Fruit fly (Drosophila melanogaster): ENCODE data around the gene wor.

The wor gene

dm6 chr2L:15410250-15410649, 15.1 kb downstream of the wor start:
- peak; percentile 71 for TF ChIP-seq Eip78C (GFP tag)
- TF ChIP-seq CG4318 (GFP tag; optimal IDR thresholded peaks at IDR 0.05), result no peak
- TF ChIP-seq svp (GFP tag), result peak; percentile 63
- TF ChIP-seq dsx (GFP tag; optimal IDR thresholded peaks at IDR 0.05; ENCODE audit: poor library complexity, severe bottlenecking), result no peak
- TF ChIP-seq CG1621 (tag; optimal IDR thresholded peaks at IDR 0.05), result no peak
- no peak for TF ChIP-seq Smox (GFP tag; optimal IDR thresholded peaks at IDR 0.05)
- TF ChIP-seq fd59A (GFP tag; optimal IDR thresholded peaks at IDR 0.05), result no peak
- TF ChIP-seq Ets21C (GFP tag; optimal IDR thresholded peaks at IDR 0.05), result no peak
- TF ChIP-seq CG8632 (GFP tag; optimal IDR thresholded peaks at IDR 0.05), result no peak
- TF ChIP-seq CG3919 (GFP tag; optimal IDR thresholded peaks at IDR 0.05), result no peak
- TF ChIP-seq CG6808 (GFP tag; optimal IDR thresholded peaks at IDR 0.05), result no peak
- no peak for TF ChIP-seq CG15336 (GFP tag; IDR thresholded peaks at IDR 0.05)
- TF ChIP-seq Sox14 (GFP tag; optimal IDR thresholded peaks at IDR 0.05), result no peak
- TF ChIP-seq CG11294 (GFP tag; IDR thresholded peaks at IDR 0.05), result no peak
- TF ChIP-seq topi (GFP tag; optimal IDR thresholded peaks at IDR 0.05), result peak; percentile 4
- peak; percentile 6 for TF ChIP-seq cyc (GFP tag; optimal IDR thresholded peaks at IDR 0.05)
- TF ChIP-seq CG32006 (GFP tag; optimal IDR thresholded peaks at IDR 0.05), result peak; percentile 23
- TF ChIP-seq lz (GFP tag; optimal IDR thresholded peaks at IDR 0.05), result peak; percentile 12
- TF ChIP-seq CG3032 (tag; optimal IDR thresholded peaks at IDR 0.05), result no peak
- TF ChIP-seq Hr4 (GFP tag; optimal IDR thresholded peaks at IDR 0.05), result no peak
- TF ChIP-seq CG31627 (GFP tag; optimal IDR thresholded peaks at IDR 0.05), result no peak
- no peak for TF ChIP-seq CG8119 (GFP tag; IDR thresholded peaks at IDR 0.05)
- no peak for TF ChIP-seq CG7368 (GFP tag; optimal IDR thresholded peaks at IDR 0.05)
- TF ChIP-seq esn (GFP tag; optimal IDR thresholded peaks at IDR 0.05), result peak; percentile 31
- TF ChIP-seq CG10631 (GFP tag; optimal IDR thresholded peaks at IDR 0.05), result no peak
- no peak for TF ChIP-seq Lpt (GFP tag; optimal IDR thresholded peaks at IDR 0.05)
- TF ChIP-seq salr (GFP tag; optimal IDR thresholded peaks at IDR 0.05), result no peak
- TF ChIP-seq Eip93F (GFP tag; optimal IDR thresholded peaks at IDR 0.05), result no peak
- TF ChIP-seq ss (GFP tag; optimal IDR thresholded peaks at IDR 0.05), result no peak
- no peak for TF ChIP-seq fd85E (GFP tag; optimal IDR thresholded peaks at IDR 0.05)

dm6 chr2L:15409108-15409507, 16.3 kb downstream of the wor start:
- TF ChIP-seq Eip78C (GFP tag) (peak; percentile 45), Ets96B (tag; optimal IDR thresholded peaks at IDR 0.05) (no peak), CG6163 (GFP tag; IDR thresholded peaks at IDR 0.05) (0 out of 3 replicates have a peak, but pooled peaks have one; percentile 17)

- no peak for TF ChIP-seq CG1621 (tag; optimal IDR thresholded peaks at IDR 0.05)
- TF ChIP-seq CG3032 (tag; optimal IDR thresholded peaks at IDR 0.05), result no peak
- TF ChIP-seq Smox (GFP tag; optimal IDR thresholded peaks at IDR 0.05), result peak; percentile 20
- no peak for TF ChIP-seq CG6808 (GFP tag; optimal IDR thresholded peaks at IDR 0.05)
- no peak for TF ChIP-seq Sox14 (GFP tag; optimal IDR thresholded peaks at IDR 0.05)
- no peak for TF ChIP-seq acj6 (GFP tag; optimal IDR thresholded peaks at IDR 0.05)
- TF ChIP-seq net (GFP tag; optimal IDR thresholded peaks at IDR 0.05), result no peak
- no peak for TF ChIP-seq Eip78C (GFP tag)
- no peak for TF ChIP-seq Lpt (GFP tag; optimal IDR thresholded peaks at IDR 0.05)
- TF ChIP-seq vri (GFP tag; optimal IDR thresholded peaks at IDR 0.05), result peak; percentile 20
- no peak for TF ChIP-seq fkh (GFP tag; optimal IDR thresholded peaks at IDR 0.05)
- TF ChIP-seq topi (GFP tag; optimal IDR thresholded peaks at IDR 0.05), result peak; percentile 41
- TF ChIP-seq CG4318 (GFP tag; optimal IDR thresholded peaks at IDR 0.05), result no peak
- TF ChIP-seq CG3919 (GFP tag; optimal IDR thresholded peaks at IDR 0.05), result no peak
- TF ChIP-seq CG32006 (GFP tag; optimal IDR thresholded peaks at IDR 0.05), result no peak
- peak; percentile 81 for TF ChIP-seq svp (GFP tag)
- peak; percentile 22 for TF ChIP-seq Hr39 (GFP tag; optimal IDR thresholded peaks at IDR 0.05)
- no peak for TF ChIP-seq Eip93F (GFP tag; optimal IDR thresholded peaks at IDR 0.05)
- TF ChIP-seq esn (GFP tag; optimal IDR thresholded peaks at IDR 0.05), result peak; percentile 46
- TF ChIP-seq OdsH (GFP tag; optimal IDR thresholded peaks at IDR 0.05), result no peak
- no peak for TF ChIP-seq Gug (GFP tag; IDR thresholded peaks at IDR 0.05)
- peak; percentile 6 for TF ChIP-seq CG31627 (GFP tag; optimal IDR thresholded peaks at IDR 0.05)
- no peak for TF ChIP-seq Hr38 (GFP tag; optimal IDR thresholded peaks at IDR 0.05)
- peak; percentile 6 for TF ChIP-seq Sox102F (GFP tag; optimal IDR thresholded peaks at IDR 0.05)
- peak; percentile 73 for TF ChIP-seq Met (GFP tag; optimal IDR thresholded peaks at IDR 0.05)
- no peak for TF ChIP-seq CG6854 (GFP tag; optimal IDR thresholded peaks at IDR 0.05)
- peak; percentile 7 for TF ChIP-seq lz (GFP tag; optimal IDR thresholded peaks at IDR 0.05)
Observed at dm6 chr2L:15407514-15407913, 17.9 kb downstream of the wor start.

Measured in whole organism, prepupa.